Fruit fly (Drosophila melanogaster) whole organism: ENCODE results near the gene CG3795.

Source experiments
- CG8478 ChIP-seq: fragments of >200 bp; optimal IDR thresholded peaks from 2 replicates; lab custom pipeline; 2018; ENCODE audit warnings: inconsistent platforms
- Dll ChIP-seq: fragments of >200 bp; optimal IDR thresholded peaks from 2 replicates; lab custom pipeline; 2017
- EcR ChIP-seq, 2 experiments: fragments of >200 bp; optimal IDR thresholded peaks; 2 replicates each; lab custom pipeline; 2017; ENCODE audit warnings: missing biosample characterization in 2 of 2, missing genetic modification characterization in 2 of 2, missing genetic modification reagents in 2 of 2
- pan ChIP-seq: fragments of >200 bp; optimal IDR thresholded peaks from 2 replicates; lab custom pipeline; 2017
- psq ChIP-seq: fragments of >200 bp; optimal IDR thresholded peaks from 2 replicates; lab custom pipeline; 2017
- usp ChIP-seq: fragments of >200 bp; optimal IDR thresholded peaks from 2 replicates; lab custom pipeline; 2017; ENCODE audit warnings: missing biosample characterization, missing genetic modification characterization, mixed read lengths

CG3795 gene

DNA sequence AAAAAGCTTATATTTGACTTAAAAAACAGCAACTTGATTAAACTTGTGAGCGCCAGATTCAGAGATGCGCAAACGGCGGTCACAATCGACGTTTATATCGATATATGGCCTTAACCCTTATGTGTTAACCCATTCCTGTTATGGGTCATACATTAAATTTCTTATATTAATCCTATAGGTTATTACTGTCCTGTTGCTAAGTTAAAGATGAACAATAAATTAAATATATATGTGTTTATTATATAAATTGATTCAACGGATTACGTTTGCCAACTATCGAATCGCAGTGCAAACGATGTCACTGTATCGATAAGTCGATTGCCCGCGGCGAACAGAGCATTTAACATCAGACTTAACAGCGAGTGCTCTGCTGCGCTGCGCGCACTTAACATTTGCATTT is 40.8 kb downstream of the CG3795 start, which contains the start of the genes CG3740 and hfw:
Gene CG3740, minus strand, starts transcription at position 84 of the 400 bp plus-strand sequence.
Gene hfw, plus strand, starts transcription at position 357 of the 400 bp plus-strand sequence.
- TF ChIP-seq EcR (GFP tag; optimal IDR thresholded peaks at IDR 0.05; lab: Kevin White, UChicago) = no peak
- TF ChIP-seq CG8478 (lab: Kevin White, UChicago) = no peak
- TF ChIP-seq Dll (lab: Kevin White, UChicago) = no peak
- TF ChIP-seq pan (lab: Kevin White, UChicago) = no peak
- TF ChIP-seq usp (GFP tag; lab: Kevin White, UChicago) = no peak
- TF ChIP-seq psq (lab: Kevin White, UChicago) = no peak

DNA sequence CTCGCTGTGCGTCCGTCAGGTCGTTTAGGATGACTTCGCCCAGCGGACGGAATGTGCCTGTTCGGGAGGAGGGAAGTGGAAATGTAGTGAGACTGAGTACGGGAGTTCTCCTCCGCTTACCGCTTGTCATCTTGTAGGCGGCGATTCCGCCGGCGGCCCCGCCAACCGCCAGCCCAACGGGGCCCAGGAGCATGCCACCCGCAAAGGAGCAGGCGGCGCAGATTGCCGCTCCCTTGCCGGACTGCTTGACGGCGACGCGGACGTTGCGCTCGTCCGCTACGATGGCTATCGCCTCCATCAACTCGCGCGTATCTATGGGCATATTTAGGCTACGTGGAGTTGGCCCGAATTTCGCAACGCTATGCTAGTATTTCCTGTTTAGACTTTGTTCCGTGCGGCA is 41.3 kb downstream of the CG3795 start, which contains the start of gene Mur2B:
Gene Mur2B, minus strand, starts transcription at position 101 of the 400 bp plus-strand sequence.
- TF ChIP-seq Dll (lab: Kevin White, UChicago) (no peak), psq (lab: Kevin White, UChicago) (no peak), CG8478 (lab: Kevin White, UChicago) (no peak), usp (GFP tag; lab: Kevin White, UChicago) (no peak), EcR (GFP tag; optimal IDR thresholded peaks at IDR 0.05; lab: Kevin White, UChicago) (no peak), pan (lab: Kevin White, UChicago) (no peak)

DNA sequence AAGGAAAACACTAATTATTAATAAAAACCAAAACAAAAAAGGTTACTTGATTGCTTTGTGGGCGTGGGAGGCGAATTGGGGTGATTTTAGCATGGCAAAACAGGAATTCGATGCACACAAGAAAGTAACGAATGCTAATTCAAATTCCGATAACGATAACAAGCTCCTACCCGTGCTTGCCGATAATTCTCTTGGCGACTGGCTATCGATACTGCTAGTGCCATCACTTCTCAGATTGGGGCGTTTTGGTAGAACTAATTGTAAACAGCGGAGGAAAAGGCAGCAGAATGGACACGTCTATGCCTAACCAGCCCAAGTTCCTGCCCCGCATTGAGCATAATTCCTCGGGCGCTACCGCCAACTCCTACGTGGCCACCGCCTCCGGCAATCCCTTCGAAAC is 45.1 kb downstream of the CG3795 start, which contains the start of gene dor:
Gene dor, plus strand, starts transcription at position 217 of the 400 bp plus-strand sequence.
- no peak for TF ChIP-seq CG8478 (lab: Kevin White, UChicago)
- TF ChIP-seq EcR (GFP tag; optimal IDR thresholded peaks at IDR 0.05; lab: Kevin White, UChicago) = no peak
- TF ChIP-seq psq (lab: Kevin White, UChicago) = no peak
- TF ChIP-seq Dll (lab: Kevin White, UChicago) = no peak
- no peak for TF ChIP-seq usp (GFP tag; lab: Kevin White, UChicago)
- no peak for TF ChIP-seq pan (lab: Kevin White, UChicago)

DNA sequence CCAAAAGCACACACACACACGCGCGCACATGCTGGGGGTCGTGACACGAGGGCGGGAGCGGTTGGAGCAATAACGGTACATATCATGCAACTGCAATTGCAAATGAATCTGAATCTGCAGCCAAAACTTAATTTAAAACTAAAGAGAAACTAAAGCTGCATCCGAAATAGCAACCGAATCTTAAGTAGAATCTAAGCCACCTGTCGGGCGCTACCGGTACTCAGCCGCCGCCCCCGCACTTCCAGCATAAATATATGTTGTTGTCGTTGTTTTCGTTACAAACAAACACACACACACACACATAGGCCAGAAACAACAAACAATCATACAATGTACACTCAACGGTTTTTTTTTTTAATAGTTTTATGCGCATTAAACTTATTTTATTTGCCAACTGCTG is 49.7 kb downstream of the CG3795 start:
- TF ChIP-seq EcR (GFP tag; optimal IDR thresholded peaks at IDR 0.05; lab: Kevin White, UChicago) = no peak
- no peak for TF ChIP-seq psq (lab: Kevin White, UChicago)
- TF ChIP-seq usp (GFP tag; lab: Kevin White, UChicago) = no peak
- TF ChIP-seq Dll (lab: Kevin White, UChicago) = no peak
- no peak for TF ChIP-seq CG8478 (lab: Kevin White, UChicago)
- no peak for TF ChIP-seq pan (lab: Kevin White, UChicago)
